Worm (Caenorhabditis elegans) whole organism, late embryonic: Measurements from ENCODE around the gene pptr-2.

Experiments used
- C08G9.2 ChIP-seq: sonication (generic microtip); optimal IDR thresholded peaks from 2 replicates; lab custom pipeline; 2016; ENCODE audit warnings: mild to moderate bottlenecking, missing genetic modification characterization, moderate library complexity, missing compliant biosample characterization
- C38D4.7 ChIP-seq: fragments of 200-800 bp; sonication (Bioruptor generic); optimal IDR thresholded peaks from 2 replicates; lab custom pipeline; 2018; ENCODE audit warnings: mild to moderate bottlenecking, missing genetic modification characterization, moderate library complexity, missing compliant biosample characterization
- F13H6.1 ChIP-seq: sonication (generic microtip); optimal IDR thresholded peaks from 2 replicates; lab custom pipeline; 2016; ENCODE audit warnings: missing genetic modification characterization, missing compliant biosample characterization
- Y22D7AL.16 ChIP-seq: sonication (generic microtip); optimal IDR thresholded peaks from 2 replicates; lab custom pipeline; 2016; ENCODE audit warnings: missing genetic modification characterization, missing compliant biosample characterization
- ceh-14 ChIP-seq: sonication (generic microtip); optimal IDR thresholded peaks from 2 replicates; lab custom pipeline; 2016; ENCODE audit warnings: missing genotype, missing genetic modification characterization, missing compliant biosample characterization
- ceh-18 ChIP-seq: sonication (generic microtip); optimal IDR thresholded peaks from 2 replicates; lab custom pipeline; 2016; ENCODE audit warnings: missing genetic modification characterization, missing compliant biosample characterization
- ceh-22 ChIP-seq: sonication (generic microtip); optimal IDR thresholded peaks from 2 replicates; lab custom pipeline; 2017; ENCODE audit warnings: missing biosample characterization, missing genetic modification characterization
- ceh-30 ChIP-seq: fragments of 150-350 bp; optimal IDR thresholded peaks from 2 replicates; lab custom pipeline; 2014; ENCODE audit warnings: missing biosample characterization, missing genetic modification characterization
- ceh-31 ChIP-seq: sonication (generic microtip); optimal IDR thresholded peaks from 2 replicates; lab custom pipeline; 2016; ENCODE audit warnings: missing genetic modification characterization, missing compliant biosample characterization
- ceh-45 ChIP-seq: fragments of 200-800 bp; sonication (Bioruptor generic); IDR thresholded peaks from 2 replicates; pipeline ENCODE4 v1.3.6; 2022; ENCODE audit warnings: missing genetic modification reagents, missing genetic modification characterization, missing compliant biosample characterization
- ceh-6 ChIP-seq: fragments of 200-800 bp; sonication (Bioruptor generic); optimal IDR thresholded peaks from 2 replicates; lab custom pipeline; 2018; ENCODE audit warnings: mild to moderate bottlenecking, missing genetic modification characterization, missing compliant biosample characterization
- ceh-9 ChIP-seq: sonication (generic microtip); optimal IDR thresholded peaks from 2 replicates; lab custom pipeline; 2016; ENCODE audit warnings: mild to moderate bottlenecking, missing genetic modification characterization, inconsistent platforms, missing compliant biosample characterization
- che-1 ChIP-seq: sonication (generic microtip); optimal IDR thresholded peaks from 2 replicates; lab custom pipeline; 2016; ENCODE audit warnings: mild to moderate bottlenecking, missing genetic modification characterization, missing compliant biosample characterization
- dve-1 ChIP-seq: sonication (generic microtip); optimal IDR thresholded peaks from 2 replicates; lab custom pipeline; 2017; ENCODE audit warnings: antibody characterized with exemption, mild to moderate bottlenecking, missing genetic modification characterization, missing compliant biosample characterization
- elt-4 ChIP-seq: sonication (generic microtip); optimal IDR thresholded peaks from 2 replicates; lab custom pipeline; 2016; ENCODE audit warnings: missing genetic modification characterization, missing compliant biosample characterization
- ets-4 ChIP-seq: sonication (generic microtip); optimal IDR thresholded peaks from 2 replicates; lab custom pipeline; 2016; ENCODE audit warnings: missing genetic modification characterization, missing compliant biosample characterization
- eyg-1 ChIP-seq: sonication (generic microtip); optimal IDR thresholded peaks from 2 replicates; lab custom pipeline; 2016; ENCODE audit warnings: missing genotype, missing genetic modification characterization, missing compliant biosample characterization
- fkh-10 ChIP-seq: fragments of 150-350 bp; optimal IDR thresholded peaks from 2 replicates; lab custom pipeline; 2014; ENCODE audit warnings: missing biosample characterization, missing genetic modification reagents, missing genetic modification characterization
- fkh-6 ChIP-seq: sonication (generic microtip); optimal IDR thresholded peaks from 2 replicates; lab custom pipeline; 2016; ENCODE audit warnings: missing genetic modification characterization, missing compliant biosample characterization
- hlh-13 ChIP-seq: fragments of 200-800 bp; sonication (Bioruptor generic); optimal IDR thresholded peaks from 2 replicates; lab custom pipeline; 2018; ENCODE audit warnings: mild to moderate bottlenecking, missing genetic modification characterization, missing compliant biosample characterization
- hlh-6 ChIP-seq: sonication (generic microtip); optimal IDR thresholded peaks from 2 replicates; lab custom pipeline; 2016; ENCODE audit warnings: missing genotype, missing genetic modification characterization, missing compliant biosample characterization
- hlh-8 ChIP-seq: sonication (generic microtip); optimal IDR thresholded peaks from 2 replicates; lab custom pipeline; 2016; ENCODE audit warnings: missing genotype, missing genetic modification characterization, missing compliant biosample characterization
- madf-2 ChIP-seq: sonication (generic microtip); optimal IDR thresholded peaks from 2 replicates; lab custom pipeline; 2017; ENCODE audit warnings: missing genetic modification characterization, missing compliant biosample characterization
- nfya-1 ChIP-seq: sonication (generic microtip); optimal IDR thresholded peaks from 2 replicates; lab custom pipeline; 2017; ENCODE audit warnings: missing genetic modification characterization, mild to moderate bottlenecking, missing compliant biosample characterization, antibody characterized with exemption, moderate library complexity
- odd-2 ChIP-seq: sonication (generic microtip); optimal IDR thresholded peaks from 2 replicates; lab custom pipeline; 2017; ENCODE audit warnings: antibody characterized with exemption, mild to moderate bottlenecking, missing genetic modification characterization, missing compliant biosample characterization
- pat-9 ChIP-seq: fragments of 200-800 bp; sonication (Bioruptor generic); optimal IDR thresholded peaks from 2 replicates; lab custom pipeline; 2018; ENCODE audit warnings: mild to moderate bottlenecking, missing genetic modification characterization, moderate library complexity, missing compliant biosample characterization
- pax-1 ChIP-seq: fragments of 150-350 bp; optimal IDR thresholded peaks from 2 replicates; lab custom pipeline; 2014; ENCODE audit warnings: missing biosample characterization, missing genetic modification characterization
- pha-4 ChIP-seq: fragments of 150-350 bp; optimal IDR thresholded peaks from 2 replicates; lab custom pipeline; 2018; ENCODE audit warnings: missing biosample characterization, missing genetic modification reagents, missing genetic modification characterization
- pros-1 ChIP-seq: fragments of 150-350 bp; optimal IDR thresholded peaks from 2 replicates; lab custom pipeline; 2014; ENCODE audit warnings: missing biosample characterization, missing genetic modification reagents, missing genetic modification characterization
- ref-2 ChIP-seq: sonication (generic microtip); optimal IDR thresholded peaks from 2 replicates; lab custom pipeline; 2016; ENCODE audit warnings: missing genetic modification characterization, missing compliant biosample characterization
- rnt-1 ChIP-seq: sonication (generic microtip); optimal IDR thresholded peaks from 2 replicates; lab custom pipeline; 2016; ENCODE audit warnings: missing genetic modification characterization, missing compliant biosample characterization
- sdc-2 ChIP-seq: sonication (generic microtip); optimal IDR thresholded peaks from 2 replicates; lab custom pipeline; 2016; ENCODE audit warnings: missing genotype, missing genetic modification characterization, missing compliant biosample characterization
- sox-4 ChIP-seq: sonication (generic microtip); optimal IDR thresholded peaks from 2 replicates; lab custom pipeline; 2017; ENCODE audit warnings: mild to moderate bottlenecking, missing genetic modification characterization, inconsistent platforms, missing compliant biosample characterization
- syd-9 ChIP-seq: sonication (generic microtip); optimal IDR thresholded peaks from 2 replicates; lab custom pipeline; 2016; ENCODE audit warnings: mild to moderate bottlenecking, missing genetic modification characterization, moderate library complexity, missing compliant biosample characterization
- unc-42 ChIP-seq: sonication (generic microtip); optimal IDR thresholded peaks from 2 replicates; lab custom pipeline; 2016; ENCODE audit warnings: missing genotype, missing genetic modification characterization, missing compliant biosample characterization
- unc-55 ChIP-seq: sonication (generic microtip); optimal IDR thresholded peaks from 2 replicates; lab custom pipeline; 2017; ENCODE audit warnings: missing biosample characterization, missing genetic modification reagents, missing genetic modification characterization
- unc-86 ChIP-seq: sonication (generic microtip); optimal IDR thresholded peaks from 2 replicates; lab custom pipeline; 2016; ENCODE audit warnings: missing genetic modification characterization, missing compliant biosample characterization
- zip-5 ChIP-seq: sonication (generic microtip); optimal IDR thresholded peaks from 2 replicates; lab custom pipeline; 2016; ENCODE audit warnings: missing genetic modification characterization, missing compliant biosample characterization
- ztf-16 ChIP-seq: sonication (generic microtip); optimal IDR thresholded peaks from 2 replicates; lab custom pipeline; 2017; ENCODE audit warnings: missing genetic modification characterization, missing compliant biosample characterization

Gene pptr-2

DNA sequence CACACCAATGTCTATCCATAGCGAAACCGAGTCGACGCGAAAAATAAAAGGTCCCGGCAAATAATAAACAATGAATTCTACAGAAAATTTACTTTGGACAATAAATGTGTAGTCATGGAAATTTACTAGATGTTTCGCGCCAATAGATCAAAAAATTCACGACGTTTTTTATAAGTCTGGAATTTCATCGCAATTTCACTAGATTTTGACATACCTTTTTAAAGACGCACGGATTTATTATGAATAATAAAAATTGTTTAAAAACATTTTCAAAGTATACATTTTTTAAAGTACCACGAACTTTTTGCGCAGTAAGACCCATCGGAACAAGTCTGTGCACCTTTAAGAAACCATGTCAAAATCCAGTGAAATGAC, 41.3 kb upstream of the pptr-2 start:
- TF ChIP-seq ztf-16 (tag; lab: Kevin White, UChicago): no peak
- TF ChIP-seq unc-86 (tag; lab: Kevin White, UChicago): no peak
- TF ChIP-seq ceh-6 (GFP tag; lab: Kevin White, UChicago): no peak
- TF ChIP-seq ceh-30 (tag; lab: Kevin White, UChicago): no peak
- no peak for TF ChIP-seq hlh-6 (tag; lab: Kevin White, UChicago)
- no peak for TF ChIP-seq syd-9 (tag; lab: Kevin White, UChicago)
- TF ChIP-seq madf-2 (tag; lab: Kevin White, UChicago): no peak
- no peak for TF ChIP-seq che-1 (tag; lab: Kevin White, UChicago)
- no peak for TF ChIP-seq F13H6.1 (tag; lab: Kevin White, UChicago)
- TF ChIP-seq fkh-10 (GFP tag; lab: Kevin White, UChicago): no peak
- no peak for TF ChIP-seq ceh-14 (tag; lab: Kevin White, UChicago)
- no peak for TF ChIP-seq pat-9 (tag; lab: Kevin White, UChicago)
- TF ChIP-seq pax-1 (tag; lab: Kevin White, UChicago): no peak
- TF ChIP-seq eyg-1 (tag; lab: Kevin White, UChicago): no peak
- TF ChIP-seq sox-4 (tag; lab: Kevin White, UChicago): no peak
- no peak for TF ChIP-seq rnt-1 (tag; lab: Kevin White, UChicago)

DNA sequence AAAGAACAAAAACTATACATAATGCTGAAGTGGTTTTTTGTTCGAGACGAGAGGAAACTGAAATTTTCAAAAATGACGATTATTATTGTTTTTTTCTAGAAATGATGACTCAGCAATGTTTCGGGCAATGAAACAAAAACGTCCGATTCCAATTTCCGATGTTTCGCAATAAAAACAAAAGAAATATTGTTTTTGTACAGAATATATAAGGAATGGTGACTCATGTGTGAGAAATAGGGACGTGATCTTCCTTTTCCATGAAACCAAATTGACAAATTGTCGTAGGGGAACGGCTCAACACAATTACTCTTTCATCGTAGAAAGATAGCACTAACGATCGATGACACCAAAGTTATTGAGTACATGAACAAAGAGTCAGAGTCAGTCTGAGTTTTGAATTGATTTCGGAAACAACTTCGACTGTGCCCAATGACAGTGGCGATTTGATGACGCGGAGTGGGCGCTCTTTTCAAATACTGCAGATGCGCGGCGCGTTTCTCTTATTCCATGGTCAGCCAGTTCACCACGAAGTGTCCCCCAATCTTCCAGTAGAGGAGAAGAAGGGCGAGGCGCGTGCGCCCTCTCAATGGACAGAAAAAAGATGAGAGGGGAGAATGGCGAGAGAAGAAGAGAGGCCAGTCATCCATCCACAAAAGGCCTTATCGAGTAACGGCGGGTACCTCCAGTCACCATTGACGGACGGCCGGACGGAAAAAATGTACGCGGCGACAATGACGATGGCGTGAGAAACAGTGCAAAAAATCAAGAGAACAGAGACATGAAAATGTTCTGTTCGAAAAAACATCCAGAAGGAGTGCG, 40.7 kb upstream of the pptr-2 start:
- TF ChIP-seq odd-2 (tag; lab: Kevin White, UChicago): no peak
- peak; percentile 13 for TF ChIP-seq ceh-18 (tag; lab: Kevin White, UChicago)
- no peak for TF ChIP-seq zip-5 (tag; lab: Kevin White, UChicago)
- peak; percentile 26 for TF ChIP-seq sdc-2 (tag; lab: Kevin White, UChicago)
- TF ChIP-seq ref-2 (tag; lab: Kevin White, UChicago): peak; percentile 14
- no peak for TF ChIP-seq pros-1 (tag; lab: Kevin White, UChicago)
- peak; percentile 32 for TF ChIP-seq hlh-6 (tag; lab: Kevin White, UChicago)
- no peak for TF ChIP-seq C38D4.7
- no peak for TF ChIP-seq ceh-22 (tag; lab: Kevin White, UChicago)
- no peak for TF ChIP-seq ztf-16 (tag; lab: Kevin White, UChicago)
- peak; percentile 23 for TF ChIP-seq nfya-1 (tag; lab: Kevin White, UChicago)
- TF ChIP-seq unc-55 (GFP tag; lab: Kevin White, UChicago): no peak
- no peak for TF ChIP-seq madf-2 (tag; lab: Kevin White, UChicago)
- no peak for TF ChIP-seq che-1 (tag; lab: Kevin White, UChicago)
- no peak for TF ChIP-seq ets-4 (tag; lab: Kevin White, UChicago)
- no peak for TF ChIP-seq ceh-9
- no peak for TF ChIP-seq fkh-6 (tag; lab: Kevin White, UChicago)
- TF ChIP-seq pha-4 (tag; lab: Kevin White, UChicago): no peak
- TF ChIP-seq elt-4 (tag; lab: Kevin White, UChicago): peak; percentile 54
- TF ChIP-seq ceh-30 (tag; lab: Kevin White, UChicago): no peak
- no peak for TF ChIP-seq ceh-6 (GFP tag; lab: Kevin White, UChicago)
- peak; percentile 31 for TF ChIP-seq ceh-31 (tag; lab: Kevin White, UChicago)
- TF ChIP-seq unc-42: peak; percentile 25
- no peak for TF ChIP-seq Y22D7AL.16 (tag; lab: Kevin White, UChicago)
- TF ChIP-seq ceh-45 (GFP tag; lab: Robert Waterston, UW): no peak

DNA sequence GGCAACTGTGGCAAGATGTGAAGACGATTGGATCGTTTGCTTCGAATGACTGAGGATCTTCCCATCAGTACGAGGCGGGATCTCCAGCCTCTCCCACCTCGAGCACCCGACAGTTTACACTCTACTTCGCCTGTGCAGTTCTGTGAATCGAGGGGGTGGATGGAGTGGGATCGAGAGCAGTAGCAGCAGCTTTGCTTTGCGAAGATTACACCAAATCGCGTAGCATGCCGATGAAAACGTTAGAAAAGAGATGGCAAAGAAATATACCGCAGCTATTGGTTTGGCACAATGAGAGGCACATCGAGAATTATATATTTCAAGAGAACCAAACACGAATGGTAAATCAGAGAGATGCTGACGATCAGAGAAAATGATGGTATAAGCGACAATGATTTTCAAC, 39.7 kb upstream of the pptr-2 start, which contains the start of gene act-3:
Gene act-3 (minus strand): TSS at position 51 of the 400 bp plus-strand sequence.
- TF ChIP-seq hlh-13 (GFP tag; lab: Kevin White, UChicago) (no peak), rnt-1 (tag; lab: Kevin White, UChicago) (peak; percentile 67), hlh-8 (tag; lab: Kevin White, UChicago) (no peak), ztf-16 (tag; lab: Kevin White, UChicago) (no peak), nfya-1 (tag; lab: Kevin White, UChicago) (peak; percentile 53), C08G9.2 (tag; lab: Kevin White, UChicago) (no peak), ceh-18 (tag; lab: Kevin White, UChicago) (peak; percentile 92), unc-55 (GFP tag; lab: Kevin White, UChicago) (peak; percentile 27), dve-1 (tag; lab: Kevin White, UChicago) (no peak)
- TF ChIP-seq, all 69 proteins: peak for 4
